Worm (Caenorhabditis elegans): ENCODE measurements around the gene C54F6.6.

- TF ChIP-seq pax-1 (tag; optimal IDR thresholded peaks at IDR 0.05) (no peak), ceh-22 (tag; optimal IDR thresholded peaks at IDR 0.05) (no peak), fkh-10 (GFP tag; optimal IDR thresholded peaks at IDR 0.05) (no peak), syd-9 (tag; optimal IDR thresholded peaks at IDR 0.05) (no peak), ceh-30 (tag; optimal IDR thresholded peaks at IDR 0.05) (no peak), mec-3 (tag; optimal IDR thresholded peaks at IDR 0.05; ENCODE audit: borderline replicate concordance) (no peak)
Observed at ce11 chrV:7487518-7487917, 36.0 kb upstream of the C54F6.6 start, which contains the start of gene srbc-7.
